Worm (Caenorhabditis elegans): ENCODE data around the gene pfd-5.
A peak's percentile ranks its signal among the peaks of the same experiment; 100 is the strongest.

The pfd-5 gene

ce11 chrIII:7162065-7162762 is 36.5 kb downstream of the pfd-5 start, which contains the start of the genes syf-2 and K04G7.1 (continued):
- TF ChIP-seq egl-13 (tag; optimal IDR thresholded peaks at IDR 0.05) (peak; percentile 85), egl-27 (tag; optimal IDR thresholded peaks at IDR 0.05) (peak; percentile 78 to 87), lin-14 (GFP tag; optimal IDR thresholded peaks at IDR 0.05) (peak; percentile 95), unc-86 (tag; optimal IDR thresholded peaks at IDR 0.05) (peak; percentile 85), ceh-8 (GFP tag; optimal IDR thresholded peaks at IDR 0.05) (peak; percentile 46), nhr-77 (tag; optimal IDR thresholded peaks at IDR 0.05) (peak; percentile 89), nhr-12 (tag; optimal IDR thresholded peaks at IDR 0.05) (no peak), fkh-10 (GFP tag; optimal IDR thresholded peaks at IDR 0.05) (peak; percentile 71), pag-3 (tag; optimal IDR thresholded peaks at IDR 0.05; ENCODE audit: borderline replicate concordance, insufficient read depth) (no peak), lin-39 (tag; optimal IDR thresholded peaks at IDR 0.05) (peak; percentile 76), ztf-4 (tag; optimal IDR thresholded peaks at IDR 0.05) (peak; percentile 77), nhr-237 (tag; optimal IDR thresholded peaks at IDR 0.05) (peak; percentile 74), mef-2 (tag; optimal IDR thresholded peaks at IDR 0.05) (peak; percentile 62), lir-3 (tag; optimal IDR thresholded peaks at IDR 0.05; ENCODE audit: poor library complexity) (peak; percentile 62), pqm-1 (tag; optimal IDR thresholded peaks at IDR 0.05) (no peak), unc-62 (GFP tag; optimal IDR thresholded peaks at IDR 0.05) (no peak), ceh-82 (tag; optimal IDR thresholded peaks at IDR 0.05) (peak; percentile 55 to 96 (median 67)), fos-1 (tag; optimal IDR thresholded peaks at IDR 0.05) (peak; percentile 34), hlh-4 (tag; optimal IDR thresholded peaks at IDR 0.05) (no peak), tlp-1 (tag; optimal IDR thresholded peaks at IDR 0.05) (no peak), nhr-47 (tag; optimal IDR thresholded peaks at IDR 0.05) (peak; percentile 90), mep-1 (tag; optimal IDR thresholded peaks at IDR 0.05) (peak; percentile 86), unc-30 (tag; optimal IDR thresholded peaks at IDR 0.05) (no peak), swsn-7 (tag; optimal IDR thresholded peaks at IDR 0.05) (peak; percentile 87), dsc-1 (tag; optimal IDR thresholded peaks at IDR 0.05) (peak; percentile 80), nhr-11 (tag; optimal IDR thresholded peaks at IDR 0.05) (peak; percentile 70), sox-4 (tag; optimal IDR thresholded peaks at IDR 0.05) (no peak), C04F5.9 (tag; optimal IDR thresholded peaks at IDR 0.05) (peak; percentile 64), nhr-71 (tag; optimal IDR thresholded peaks at IDR 0.05) (peak; percentile 95), nhr-19 (GFP tag; conservative IDR thresholded peaks at IDR 0.05) (peak; percentile 90), fkh-4 (tag; optimal IDR thresholded peaks at IDR 0.05; ENCODE audit: borderline replicate concordance) (peak; percentile 14), ets-5 (GFP tag; IDR thresholded peaks at IDR 0.05) (no peak), fkh-8 (tag; optimal IDR thresholded peaks at IDR 0.05) (peak; percentile 95), lin-13 (GFP tag; optimal IDR thresholded peaks at IDR 0.05) (peak; percentile 100), efl-1 (optimal IDR thresholded peaks at IDR 0.05) (peak; percentile 88 to 93), efl-1 (GFP tag; optimal IDR thresholded peaks at IDR 0.05 in 1 of 2) (peak; percentile 89 to 99), ama-1 (optimal IDR thresholded peaks at IDR 0.05) (peak; percentile 56), F16B12.6 (tag; optimal IDR thresholded peaks at IDR 0.05) (peak; percentile 60), rnt-1 (tag; optimal IDR thresholded peaks at IDR 0.05) (peak; percentile 84), grh-1 (GFP tag; IDR thresholded peaks at IDR 0.05) (peak; percentile 80), nhr-84 (tag; optimal IDR thresholded peaks at IDR 0.05) (no peak), zip-4 (GFP tag; optimal IDR thresholded peaks at IDR 0.05) (peak; percentile 60), elt-2 (tag; optimal IDR thresholded peaks at IDR 0.05) (peak; percentile 45), nhr-20 (tag; optimal IDR thresholded peaks at IDR 0.05) (peak; percentile 90), hlh-17 (GFP tag; optimal IDR thresholded peaks at IDR 0.05; ENCODE audit: borderline replicate concordance) (no peak), C16A3.4 (tag; optimal IDR thresholded peaks at IDR 0.05) (peak; percentile 93), aly-2 (tag; optimal IDR thresholded peaks at IDR 0.05) (peak; percentile 8), ztf-11 (tag; optimal IDR thresholded peaks at IDR 0.05) (peak in 1 of 2 experiments; percentile 57), nhr-76 (tag; optimal IDR thresholded peaks at IDR 0.05) (no peak), ceh-88 (GFP tag; IDR thresholded peaks at IDR 0.05) (peak; percentile 72; the same call in 1 of the 2 replicates), mab-9 (GFP tag; IDR thresholded peaks at IDR 0.05) (peak; percentile 61; the same call in 1 of the 2 replicates), sptf-1 (tag; optimal IDR thresholded peaks at IDR 0.05) (no peak)

All from whole organism, L1 larva.